Worm (Caenorhabditis elegans) whole organism, early embryonic: ENCODE measurements around the gene fbxb-53.

Experiments used
- B0310.2 ChIP-seq: sonication (generic microtip); optimal IDR thresholded peaks from 2 replicates; lab custom pipeline; 2016; ENCODE audit warnings: mild to moderate bottlenecking, missing genetic modification characterization, missing compliant biosample characterization
- F13C5.2 ChIP-seq: sonication (generic microtip); optimal IDR thresholded peaks from 2 replicates; lab custom pipeline; 2017; ENCODE audit warnings: mild to moderate bottlenecking, missing genetic modification characterization, inconsistent platforms, missing compliant biosample characterization
- aly-1 ChIP-seq: sonication (generic microtip); optimal IDR thresholded peaks from 2 replicates; lab custom pipeline; 2016; ENCODE audit warnings: missing genetic modification characterization, missing compliant biosample characterization
- ama-1 ChIP-seq: fragments of 150-350 bp; optimal IDR thresholded peaks from 2 replicates; lab custom pipeline; 2014
- ceh-36 ChIP-seq: sonication (generic microtip); optimal IDR thresholded peaks from 2 replicates; lab custom pipeline; 2016; ENCODE audit warnings: missing genetic modification characterization, inconsistent platforms, missing compliant biosample characterization
- ets-7 ChIP-seq: sonication (generic microtip); optimal IDR thresholded peaks from 2 replicates; lab custom pipeline; 2016; ENCODE audit warnings: missing genotype, missing genetic modification characterization, missing compliant biosample characterization
- flt-1 ChIP-seq: fragments of 200-800 bp; sonication (Bioruptor generic); IDR thresholded peaks from 2 replicates; pipeline ENCODE4 v1.3.6; 2022; ENCODE audit warnings: missing genetic modification characterization, missing compliant biosample characterization
- hmbx-1 ChIP-seq: sonication (generic microtip); optimal IDR thresholded peaks from 2 replicates; lab custom pipeline; 2016; ENCODE audit warnings: mild to moderate bottlenecking, missing genetic modification characterization, missing compliant biosample characterization
- hnd-1 ChIP-seq: sonication (generic microtip); optimal IDR thresholded peaks from 2 replicates; lab custom pipeline; 2016; ENCODE audit warnings: missing genetic modification characterization, missing compliant biosample characterization
- pes-1 ChIP-seq: fragments of 200-800 bp; sonication (Bioruptor generic); IDR thresholded peaks from 2 replicates; pipeline ENCODE4 v1.3.6; 2022; ENCODE audit warnings: missing genetic modification reagents, missing genetic modification characterization, missing compliant biosample characterization
- sea-1 ChIP-seq: fragments of 200-800 bp; sonication (Bioruptor generic); conservative IDR thresholded peaks from 2 replicates; pipeline ENCODE4 v1.3.6; 2022; ENCODE audit warnings: missing genetic modification characterization, missing compliant biosample characterization
- tbx-11 ChIP-seq: fragments of 200-800 bp; sonication (Bioruptor generic); IDR thresholded peaks from 2 replicates; pipeline ENCODE4 v1.3.6; 2022; ENCODE audit warnings: missing genetic modification characterization, missing compliant biosample characterization
- tbx-37 ChIP-seq: fragments of 200-800 bp; sonication (Bioruptor generic); conservative IDR thresholded peaks from 2 replicates; pipeline ENCODE4 v1.3.6; 2022; ENCODE audit warnings: missing genetic modification reagents, missing genetic modification characterization, missing compliant biosample characterization
- tra-4 ChIP-seq: sonication (generic microtip); optimal IDR thresholded peaks from 2 replicates; lab custom pipeline; 2017; ENCODE audit warnings: missing genetic modification characterization, missing compliant biosample characterization

ce11 chrII:1731932-1732331, 24.8 kb upstream of the fbxb-53 start, which contains the start of gene ceh-82:
- no peak for TF ChIP-seq ets-7 (tag; lab: Kevin White, UChicago)
- no peak for TF ChIP-seq aly-1
- no peak for TF ChIP-seq flt-1 (GFP tag; lab: Robert Waterston, UW)
- no peak for TF ChIP-seq tbx-11
- TF ChIP-seq pes-1: no peak
- TF ChIP-seq ama-1 (lab: Kevin White, UChicago): no peak
- no peak for TF ChIP-seq hmbx-1 (tag; lab: Kevin White, UChicago)
- TF ChIP-seq B0310.2: no peak
- TF ChIP-seq hnd-1 (tag; lab: Kevin White, UChicago): no peak
- no peak for TF ChIP-seq ceh-36
- no peak for TF ChIP-seq tra-4
- TF ChIP-seq sea-1 (GFP tag; lab: Robert Waterston, UW): no peak
- TF ChIP-seq tbx-37: no peak
- TF ChIP-seq F13C5.2 (tag; lab: Kevin White, UChicago): no peak
